Worm (Caenorhabditis elegans) whole organism, L1 larva: ENCODE measurements around the gene nspb-7.

Experiments used
- C16A3.4 ChIP-seq: fragments of 150-350 bp; optimal IDR thresholded peaks from 2 replicates; lab custom pipeline; 2014; ENCODE audit warnings: missing biosample characterization, missing genetic modification characterization
- F16B12.6 ChIP-seq: fragments of 150-350 bp; optimal IDR thresholded peaks from 2 replicates; lab custom pipeline; 2014; ENCODE audit warnings: missing biosample characterization, missing genetic modification characterization
- Y116A8C.19 ChIP-seq: sonication (generic microtip); optimal IDR thresholded peaks from 2 replicates; lab custom pipeline; 2016; ENCODE audit warnings: missing compliant biosample characterization, missing genetic modification characterization, borderline replicate concordance
- aha-1 ChIP-seq: fragments of 150-350 bp; optimal IDR thresholded peaks from 2 replicates; lab custom pipeline; 2014; ENCODE audit warnings: missing biosample characterization, missing genetic modification characterization
- aly-2 ChIP-seq: fragments of 150-350 bp; optimal IDR thresholded peaks from 2 replicates; lab custom pipeline; 2014; ENCODE audit warnings: missing biosample characterization, missing genetic modification characterization
- blmp-1 ChIP-seq: fragments of 150-350 bp; optimal IDR thresholded peaks from 2 replicates; lab custom pipeline; 2014; ENCODE audit warnings: missing biosample characterization, missing genetic modification characterization
- ceh-82 ChIP-seq, 3 experiments: fragments of 150-350 bp in 1 of 3; sonication (generic microtip) in 2 of 3; optimal IDR thresholded peaks; 2 replicates each; lab custom pipeline; 2014 to 2017; ENCODE audit warnings: missing biosample characterization in 3 of 3, missing genetic modification characterization in 3 of 3
- ces-1 ChIP-seq: fragments of 150-350 bp; optimal IDR thresholded peaks from 2 replicates; lab custom pipeline; 2014; ENCODE audit warnings: missing biosample characterization, missing genetic modification reagents, missing genetic modification characterization
- dsc-1 ChIP-seq: sonication (generic microtip); optimal IDR thresholded peaks from 2 replicates; lab custom pipeline; 2016; ENCODE audit warnings: mild to moderate bottlenecking, missing genetic modification characterization, missing compliant biosample characterization
- efl-1 ChIP-seq, 4 experiments: fragments of 150-350 bp; optimal IDR thresholded peaks in 3 of 4; peaks in 1 of 4; 1 replicate in 1 of 4; 2 replicates in 3 of 4; lab custom pipeline; 2014; ENCODE audit warnings: missing biosample characterization in 2 of 4, missing genetic modification characterization in 2 of 4, missing genetic modification reagents in 2 of 4
- egl-13 ChIP-seq: sonication (generic microtip); optimal IDR thresholded peaks from 2 replicates; lab custom pipeline; 2016; ENCODE audit warnings: missing genotype, missing genetic modification reagents, missing genetic modification characterization, missing compliant biosample characterization
- egl-27 ChIP-seq, 2 experiments: fragments of 150-350 bp in 1 of 2; sonication (generic microtip); optimal IDR thresholded peaks; 3 replicates each; lab custom pipeline; 2017 to 2018; ENCODE audit warnings: missing biosample characterization in 2 of 2, missing genetic modification characterization in 2 of 2, missing genetic modification reagents in 2 of 2
- elt-2 ChIP-seq: sonication (generic microtip); optimal IDR thresholded peaks from 2 replicates; lab custom pipeline; 2016; ENCODE audit warnings: missing genetic modification characterization, mild to moderate bottlenecking, inconsistent platforms, missing compliant biosample characterization, missing genetic modification reagents
- elt-3 ChIP-seq, 6 experiments: fragments of 150-350 bp in 1 of 6; sonication (generic microtip); optimal IDR thresholded peaks; 2 replicates each; lab custom pipeline; 2017 to 2018; ENCODE audit warnings: missing biosample characterization in 6 of 6, missing genetic modification characterization in 6 of 6, inconsistent platforms in 1 of 6
- fkh-8 ChIP-seq: sonication (generic microtip); optimal IDR thresholded peaks from 2 replicates; lab custom pipeline; 2016; ENCODE audit warnings: mild to moderate bottlenecking, missing genetic modification characterization, missing compliant biosample characterization
- jun-1 ChIP-seq: fragments of 150-350 bp; optimal IDR thresholded peaks from 2 replicates; lab custom pipeline; 2014; ENCODE audit warnings: missing biosample characterization, missing genetic modification reagents, missing genetic modification characterization
- lin-13 ChIP-seq: fragments of 150-350 bp; optimal IDR thresholded peaks from 2 replicates; lab custom pipeline; 2014; ENCODE audit warnings: missing biosample characterization, missing genetic modification reagents, missing genetic modification characterization
- lin-14 ChIP-seq: fragments of 200-800 bp; sonication (Bioruptor generic); optimal IDR thresholded peaks from 2 replicates; lab custom pipeline; 2018; ENCODE audit warnings: mild to moderate bottlenecking, missing genetic modification characterization, moderate library complexity, missing compliant biosample characterization
- lin-15B ChIP-seq: fragments of 150-350 bp; sonication (generic microtip); optimal IDR thresholded peaks from 3 replicates; lab custom pipeline; 2014; ENCODE audit warnings: missing biosample characterization, missing genetic modification characterization
- lin-39 ChIP-seq: fragments of 150-350 bp; optimal IDR thresholded peaks from 2 replicates; lab custom pipeline; 2014; ENCODE audit warnings: missing biosample characterization, missing genetic modification reagents, missing genetic modification characterization
- lir-3 ChIP-seq: sonication (generic microtip); optimal IDR thresholded peaks from 2 replicates; lab custom pipeline; 2016; ENCODE audit warnings: mild to moderate bottlenecking, missing genetic modification characterization, moderate library complexity, missing compliant biosample characterization; ENCODE audit not compliant: poor library complexity
- mab-9 ChIP-seq: fragments of 200-800 bp; sonication (Bioruptor generic); IDR thresholded peaks from 2 replicates; pipeline ENCODE4 v1.3.6; 2022; ENCODE audit warnings: missing genetic modification reagents, missing genetic modification characterization, missing compliant biosample characterization
- mef-2 ChIP-seq: fragments of 150-350 bp; optimal IDR thresholded peaks from 2 replicates; lab custom pipeline; 2014; ENCODE audit warnings: missing biosample characterization, missing genetic modification characterization
- nhr-11 ChIP-seq: fragments of 150-350 bp; optimal IDR thresholded peaks from 2 replicates; lab custom pipeline; 2014; ENCODE audit warnings: missing biosample characterization, missing genetic modification characterization
- nhr-237 ChIP-seq: fragments of 150-350 bp; optimal IDR thresholded peaks from 2 replicates; lab custom pipeline; 2014; ENCODE audit warnings: missing biosample characterization, missing genetic modification characterization
- nhr-84 ChIP-seq: sonication (generic microtip); optimal IDR thresholded peaks from 2 replicates; lab custom pipeline; 2017; ENCODE audit warnings: missing biosample characterization, missing genetic modification characterization
- nhr-85 ChIP-seq: sonication (generic microtip); peaks from one replicate; lab custom pipeline; 2016; ENCODE audit warnings: missing genetic modification characterization, inconsistent platforms, missing compliant biosample characterization
- pqm-1 ChIP-seq: sonication (generic microtip); optimal IDR thresholded peaks from 3 replicates; lab custom pipeline; 2017; ENCODE audit warnings: missing biosample characterization, missing genetic modification characterization
- rnt-1 ChIP-seq: sonication (generic microtip); optimal IDR thresholded peaks from 2 replicates; lab custom pipeline; 2016; ENCODE audit warnings: mild to moderate bottlenecking, missing genetic modification characterization, moderate library complexity, missing compliant biosample characterization
- snu-23 ChIP-seq: sonication (generic microtip); optimal IDR thresholded peaks from 2 replicates; lab custom pipeline; 2016; ENCODE audit warnings: missing genetic modification characterization, missing compliant biosample characterization
- sup-37 ChIP-seq: fragments of 200-800 bp; sonication (Bioruptor generic); optimal IDR thresholded peaks from 2 replicates; lab custom pipeline; 2018; ENCODE audit warnings: mild to moderate bottlenecking, missing genetic modification characterization, missing compliant biosample characterization
- swsn-7 ChIP-seq: sonication (generic microtip); optimal IDR thresholded peaks from 2 replicates; lab custom pipeline; 2016; ENCODE audit warnings: missing genetic modification characterization, missing compliant biosample characterization
- tlp-1 ChIP-seq: fragments of 150-350 bp; optimal IDR thresholded peaks from 2 replicates; lab custom pipeline; 2014; ENCODE audit warnings: missing biosample characterization, missing genetic modification characterization
- unc-130 ChIP-seq: fragments of 150-350 bp; optimal IDR thresholded peaks from 2 replicates; lab custom pipeline; 2017; ENCODE audit warnings: missing biosample characterization, missing genetic modification characterization, inconsistent platforms
- unc-30 ChIP-seq: sonication (generic microtip); optimal IDR thresholded peaks from 2 replicates; lab custom pipeline; 2017; ENCODE audit warnings: missing biosample characterization, missing genetic modification characterization
- unc-86 ChIP-seq: sonication (generic microtip); optimal IDR thresholded peaks from 2 replicates; lab custom pipeline; 2016; ENCODE audit warnings: missing genetic modification characterization, missing compliant biosample characterization
- unc-98 ChIP-seq: fragments of 200-800 bp; sonication (Bioruptor generic); IDR thresholded peaks from 2 replicates; pipeline ENCODE4 v1.3.6; 2022; ENCODE audit warnings: missing genetic modification characterization, missing compliant biosample characterization
- vab-15 ChIP-seq: sonication (generic microtip); optimal IDR thresholded peaks from 2 replicates; lab custom pipeline; 2017; ENCODE audit warnings: missing genotype, mild to moderate bottlenecking, missing genetic modification characterization, missing compliant biosample characterization
- xbp-1 ChIP-seq: sonication (generic microtip); optimal IDR thresholded peaks from 2 replicates; lab custom pipeline; 2016; ENCODE audit warnings: missing genetic modification characterization, missing compliant biosample characterization
- zag-1 ChIP-seq: fragments of 150-350 bp; optimal IDR thresholded peaks from 2 replicates; lab custom pipeline; 2014; ENCODE audit warnings: missing biosample characterization, missing genetic modification characterization
- ztf-11 ChIP-seq, 2 experiments: sonication (generic microtip); optimal IDR thresholded peaks; 2 replicates each; lab custom pipeline; 2016 to 2017; ENCODE audit warnings: missing genetic modification characterization in 2 of 2, missing biosample characterization in 1 of 2, missing compliant biosample characterization in 1 of 2
- ztf-4 ChIP-seq: fragments of 150-350 bp; optimal IDR thresholded peaks from 2 replicates; lab custom pipeline; 2014; ENCODE audit warnings: missing biosample characterization, missing genetic modification characterization

The nspb-7 gene

DNA sequence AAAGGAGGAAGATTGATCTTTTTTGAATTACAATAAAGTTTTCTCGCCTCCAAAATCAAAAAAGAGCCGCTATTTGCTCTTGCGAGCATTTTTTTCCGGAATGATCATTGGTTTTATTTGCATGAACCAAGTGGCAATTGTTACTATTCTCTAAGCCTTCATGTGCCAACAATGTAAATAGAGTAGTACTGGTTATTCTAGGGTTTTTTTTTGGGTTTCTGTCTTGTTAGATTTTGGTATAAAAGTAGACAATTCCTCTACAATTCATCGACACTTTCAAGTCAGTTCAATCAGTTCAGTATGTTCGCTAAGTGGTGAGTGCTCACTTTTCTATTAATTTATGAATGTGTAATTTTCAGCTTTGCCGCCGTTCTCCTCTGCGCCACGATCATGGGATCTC lies at the start of gene nspb-7:
Gene nspb-7 (plus strand): TSS at position 301 of the 400 bp plus-strand sequence.
- TF ChIP-seq xbp-1 (tag; lab: Kevin White, UChicago) (no peak), ztf-11 (tag; optimal IDR thresholded peaks at IDR 0.05; lab: Kevin White, UChicago) (no peak), unc-30 (tag; lab: Kevin White, UChicago) (no peak), mab-9 (no peak), lin-13 (GFP tag; lab: Kevin White, UChicago) (no peak), vab-15 (tag; lab: Kevin White, UChicago) (no peak), snu-23 (no peak), nhr-237 (tag; lab: Kevin White, UChicago) (no peak), F16B12.6 (tag; lab: Kevin White, UChicago) (no peak), lin-39 (tag; lab: Kevin White, UChicago) (no peak), lin-14 (GFP tag; lab: Kevin White, UChicago) (no peak), swsn-7 (tag; lab: Kevin White, UChicago) (no peak), sup-37 (no peak), egl-27 (tag; optimal IDR thresholded peaks at IDR 0.05; lab: Kevin White, UChicago) (no peak), ces-1 (GFP tag; lab: Kevin White, UChicago) (no peak), nhr-11 (no peak), mef-2 (tag; lab: Kevin White, UChicago) (no peak), jun-1 (no peak), ztf-4 (tag; lab: Kevin White, UChicago) (no peak), aha-1 (tag; lab: Kevin White, UChicago) (no peak)

ce11 chrII:14534000-14534399 lies 44.1 kb upstream of the nspb-7 start, which contains the start of gene C04H5.1:
Gene C04H5.1 (plus strand): TSS chrII:14534300.
- TF ChIP-seq aly-2, result no peak
- TF ChIP-seq C16A3.4 (tag; lab: Kevin White, UChicago), result no peak
- TF ChIP-seq lin-13 (GFP tag; lab: Kevin White, UChicago), result no peak
- no peak for TF ChIP-seq nhr-84 (tag; lab: Kevin White, UChicago)
- no peak for TF ChIP-seq lin-15B (tag; lab: Kevin White, UChicago)
- no peak for TF ChIP-seq unc-98 (GFP tag; lab: Robert Waterston, UW)
- no peak for TF ChIP-seq rnt-1 (tag; lab: Kevin White, UChicago)
- TF ChIP-seq tlp-1 (tag; lab: Kevin White, UChicago), result no peak
- no peak for TF ChIP-seq nhr-11
- TF ChIP-seq unc-130 (tag; lab: Kevin White, UChicago), result no peak
- TF ChIP-seq egl-27 (tag; optimal IDR thresholded peaks at IDR 0.05; lab: Kevin White, UChicago), result no peak
- no peak for TF ChIP-seq fkh-8
- TF ChIP-seq elt-3 (tag; optimal IDR thresholded peaks at IDR 0.05; lab: Kevin White, UChicago), result no peak

- no peak for TF ChIP-seq blmp-1 (tag; lab: Kevin White, UChicago)
- no peak for TF ChIP-seq Y116A8C.19 (tag; lab: Kevin White, UChicago)
- TF ChIP-seq efl-1 (optimal IDR thresholded peaks at IDR 0.05; lab: Kevin White, UChicago), result no peak
- TF ChIP-seq efl-1 (GFP tag; optimal IDR thresholded peaks at IDR 0.05 in 1 of 2; lab: Kevin White, UChicago), result peak in 1 of 2 experiments; percentile 51
These were observed 40.4 kb upstream of the nspb-7 start, which contains the start of the genes clec-147 and C04H5.7 for ce11 chrII:14537728-14538127. Gene clec-147 (minus strand): TSS chrII:14537828. Gene C04H5.7 (plus strand): TSS chrII:14537946.

DNA sequence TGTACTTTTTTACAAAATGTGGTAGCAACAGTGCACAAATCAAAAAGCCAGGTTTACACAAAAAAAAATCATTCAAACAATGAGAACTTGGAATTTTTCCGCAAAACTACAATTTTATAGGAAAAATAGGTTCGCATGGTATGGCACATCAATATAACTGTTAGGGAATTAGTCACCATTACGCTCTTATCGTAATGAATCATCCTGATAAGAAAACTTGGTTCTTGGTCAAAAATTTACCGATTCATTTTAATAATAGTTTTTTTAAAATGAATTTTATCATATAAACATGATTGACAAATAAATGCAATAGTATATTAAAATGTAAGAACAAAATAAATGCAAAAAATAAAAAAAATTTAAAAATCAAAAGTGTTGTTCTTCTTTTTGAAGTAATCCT lies 37.6 kb upstream of the nspb-7 start:
- TF ChIP-seq elt-2 (peak; percentile 12), lir-3 (no peak)
- TF ChIP-seq, all 84 proteins: peak for 1

DNA sequence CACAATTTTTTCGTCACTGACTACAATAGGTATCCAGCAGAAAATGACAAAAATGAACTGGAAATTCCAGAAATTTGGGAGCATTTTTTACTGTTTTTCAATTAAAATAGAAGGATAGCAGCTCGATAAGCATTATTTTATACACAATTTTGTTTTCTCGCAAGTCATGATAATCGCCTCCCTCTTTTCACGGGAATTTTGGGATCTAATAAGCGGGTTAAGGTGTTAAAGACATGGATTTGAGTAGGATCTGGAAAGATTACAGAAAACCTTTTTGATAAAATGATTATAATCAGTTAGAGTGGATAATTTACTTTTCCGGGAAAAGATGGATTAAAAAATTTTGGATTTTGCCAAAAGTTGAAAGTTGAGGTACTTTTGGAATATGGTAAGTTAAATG lies 29.4 kb upstream of the nspb-7 start, which contains the start of gene gcy-29:
Gene gcy-29 (minus strand): TSS at position 101 of the 400 bp plus-strand sequence.
- TF ChIP-seq tlp-1 (tag; lab: Kevin White, UChicago) (no peak), C16A3.4 (tag; lab: Kevin White, UChicago) (no peak), unc-86 (tag; lab: Kevin White, UChicago) (no peak), fkh-8 (no peak), pqm-1 (tag; lab: Kevin White, UChicago) (no peak), ceh-82 (tag; optimal IDR thresholded peaks at IDR 0.05; lab: Kevin White, UChicago) (no peak), egl-13 (peak; percentile 28), zag-1 (tag; lab: Kevin White, UChicago) (no peak), nhr-85 (tag; lab: Kevin White, UChicago) (no peak), dsc-1 (tag; lab: Kevin White, UChicago) (peak; percentile 81)
- TF ChIP-seq, all 84 proteins: peak for 2
